Worm (Caenorhabditis elegans): ENCODE results near the gene atrn-1.

Gene atrn-1

DNA sequence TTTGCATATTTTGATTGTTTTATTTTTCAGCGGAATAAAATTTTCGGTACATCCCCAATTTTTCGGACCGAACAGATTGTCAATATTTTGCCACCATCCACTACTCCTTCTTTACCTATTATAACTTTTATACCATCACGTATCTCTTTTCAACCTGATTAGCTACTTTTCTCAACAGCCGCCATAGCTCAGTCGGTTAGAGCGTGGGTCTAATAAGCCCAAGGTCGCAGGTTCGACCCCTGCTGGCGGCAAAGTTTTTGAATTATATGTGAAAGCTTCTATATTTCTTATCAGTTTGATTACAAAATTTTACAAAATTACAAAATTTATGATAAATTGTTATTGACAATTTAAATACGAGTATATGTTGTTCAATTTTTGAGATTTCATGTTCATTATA, 32.4 kb upstream of the atrn-1 start (continued):
- TF ChIP-seq F52B5.7 (tag; optimal IDR thresholded peaks at IDR 0.05) = no peak
- no peak for TF ChIP-seq F10E7.11 (tag; optimal IDR thresholded peaks at IDR 0.05)
- TF ChIP-seq F39B2.1 (GFP tag; IDR thresholded peaks at IDR 0.05) = no peak
- no peak for TF ChIP-seq sea-2 (GFP tag; IDR thresholded peaks at IDR 0.05)
- no peak for TF ChIP-seq nfya-2 (GFP tag; IDR thresholded peaks at IDR 0.05)
- no peak for TF ChIP-seq tbx-9 (tag; optimal IDR thresholded peaks at IDR 0.05; ENCODE audit: borderline replicate concordance)
- peak; percentile 77 for TF ChIP-seq him-1 (tag; optimal IDR thresholded peaks at IDR 0.05)
- no peak for TF ChIP-seq F55B11.4 (tag; optimal IDR thresholded peaks at IDR 0.05; ENCODE audit: borderline replicate concordance, insufficient read depth)
- no peak for TF ChIP-seq F37B4.10 (GFP tag; IDR thresholded peaks at IDR 0.05)
- no peak for TF ChIP-seq F49E8.2 (tag; optimal IDR thresholded peaks at IDR 0.05; ENCODE audit: insufficient read depth)
- TF ChIP-seq nhr-90 (tag; optimal IDR thresholded peaks at IDR 0.05) = peak; percentile 59
- TF ChIP-seq ztf-26 (tag; optimal IDR thresholded peaks at IDR 0.05) = no peak
- TF ChIP-seq repo-1 (tag; optimal IDR thresholded peaks at IDR 0.05) = no peak
- no peak for TF ChIP-seq mxl-1 (tag; optimal IDR thresholded peaks at IDR 0.05)
- no peak for TF ChIP-seq dox-1 (GFP tag; IDR thresholded peaks at IDR 0.05)
- no peak for TF ChIP-seq zim-3 (tag; optimal IDR thresholded peaks at IDR 0.05)
- peak; percentile 8; the same call in 1 of the 2 replicates for TF ChIP-seq rcor-1 (GFP tag; IDR thresholded peaks at IDR 0.05)
- no peak for TF ChIP-seq egrh-3 (GFP tag; IDR thresholded peaks at IDR 0.05)
- no peak for TF ChIP-seq aptf-2 (GFP tag; conservative IDR thresholded peaks at IDR 0.05)
- TF ChIP-seq attf-6 (GFP tag; IDR thresholded peaks at IDR 0.05) = no peak
- no peak for TF ChIP-seq cebp-1 (GFP tag; IDR thresholded peaks at IDR 0.05)
- no peak for TF ChIP-seq cebp-1 (tag; optimal IDR thresholded peaks at IDR 0.05)
- no peak for TF ChIP-seq lsy-27 (tag; optimal IDR thresholded peaks at IDR 0.05; ENCODE audit: borderline replicate concordance, insufficient read depth)
- no peak for TF ChIP-seq unc-62 (GFP tag; optimal IDR thresholded peaks at IDR 0.05)
- peak; percentile 71 for TF ChIP-seq B0261.1 (tag; optimal IDR thresholded peaks at IDR 0.05)
- 0 out of 2 replicates have a peak, but pooled peaks have one; percentile 21 for TF ChIP-seq egl-44 (GFP tag; IDR thresholded peaks at IDR 0.05)
- TF ChIP-seq nfya-1 (tag; optimal IDR thresholded peaks at IDR 0.05; ENCODE audit: borderline replicate concordance, insufficient read depth) = no peak
- no peak for TF ChIP-seq Y53F4B.3 (GFP tag; IDR thresholded peaks at IDR 0.05)
- no peak for TF ChIP-seq Y67H2A.10 (GFP tag; conservative IDR thresholded peaks at IDR 0.05)
- TF ChIP-seq ets-4 (GFP tag; optimal IDR thresholded peaks at IDR 0.05) = no peak
- no peak for TF ChIP-seq lin-54 (GFP tag; optimal IDR thresholded peaks at IDR 0.05)
- TF ChIP-seq ZK185.1 (tag; optimal IDR thresholded peaks at IDR 0.05; ENCODE audit: poor library complexity, severe bottlenecking) = peak; percentile 1
- no peak for TF ChIP-seq athp-1 (tag; optimal IDR thresholded peaks at IDR 0.05)
- no peak for TF ChIP-seq ztf-22 (GFP tag; optimal IDR thresholded peaks at IDR 0.05)
- no peak for TF ChIP-seq K12H6.12 (tag; optimal IDR thresholded peaks at IDR 0.05)
- TF ChIP-seq F23B12.7 (tag; optimal IDR thresholded peaks at IDR 0.05; ENCODE audit: insufficient read depth) = peak; percentile 20
- TF ChIP-seq hlh-26 (GFP tag; conservative IDR thresholded peaks at IDR 0.05) = no peak
- no peak for TF ChIP-seq fkh-3 (tag; optimal IDR thresholded peaks at IDR 0.05)
- no peak for TF ChIP-seq atf-7 (tag; optimal IDR thresholded peaks at IDR 0.05)
- no peak for TF ChIP-seq mel-28 (tag; optimal IDR thresholded peaks at IDR 0.05; ENCODE audit: borderline replicate concordance)
- no peak for TF ChIP-seq Y53G8AR.9 (GFP tag; conservative IDR thresholded peaks at IDR 0.05)
- no peak for TF ChIP-seq ceh-27 (GFP tag; optimal IDR thresholded peaks at IDR 0.05)
- no peak for TF ChIP-seq pha-4 (tag; optimal IDR thresholded peaks at IDR 0.05)
- no peak for TF ChIP-seq xnd-1 (tag; optimal IDR thresholded peaks at IDR 0.05)
- no peak for TF ChIP-seq mcd-1 (GFP tag; IDR thresholded peaks at IDR 0.05)
- peak; percentile 89 for TF ChIP-seq tbp1 (GFP tag; optimal IDR thresholded peaks at IDR 0.05)
- TF ChIP-seq madf-3 (GFP tag; IDR thresholded peaks at IDR 0.05) = no peak
- TF ChIP-seq C17E4.6 (GFP tag; IDR thresholded peaks at IDR 0.05) = no peak
- no peak for TF ChIP-seq dpl-1 (GFP tag; optimal IDR thresholded peaks at IDR 0.05)

Data from whole organism, young adult.